Worm (Caenorhabditis elegans): ENCODE results near the gene arrd-14.
A peak's percentile ranks its signal among the peaks of the same experiment; 100 is the strongest.

Gene arrd-14

ce11 chrII:13788813-13789212 lies 36.7 kb downstream of the arrd-14 start:
- TF ChIP-seq ahr-1 (tag; optimal IDR thresholded peaks at IDR 0.05) (no peak), npax-4 (tag; optimal IDR thresholded peaks at IDR 0.05) (no peak), C08G9.2 (tag; optimal IDR thresholded peaks at IDR 0.05) (no peak), hlh-8 (tag; optimal IDR thresholded peaks at IDR 0.05) (peak; percentile 40)

ce11 chrII:13789714-13790113 lies 37.6 kb downstream of the arrd-14 start:
- TF ChIP-seq pax-1 (tag; optimal IDR thresholded peaks at IDR 0.05) (no peak), nhr-11 (tag; optimal IDR thresholded peaks at IDR 0.05) (no peak), ceh-18 (tag; optimal IDR thresholded peaks at IDR 0.05) (peak; percentile 37), ceh-2 (tag; optimal IDR thresholded peaks at IDR 0.05) (no peak)

- TF ChIP-seq ceh-6 (GFP tag; optimal IDR thresholded peaks at IDR 0.05) = peak; percentile 9
Measured at ce11 chrII:13790701-13791100, 38.6 kb downstream of the arrd-14 start.

ce11 chrII:13791570-13792279 lies 39.6 kb downstream of the arrd-14 start, which contains the start of gene ZK131.11:
Gene ZK131.11 (plus strand): TSS chrII:13792229.
- TF ChIP-seq ceh-22 (tag; optimal IDR thresholded peaks at IDR 0.05) (no peak), C08G9.2 (tag; optimal IDR thresholded peaks at IDR 0.05) (no peak), ceh-9 (tag; optimal IDR thresholded peaks at IDR 0.05) (no peak)

ce11 chrII:13795160-13795559 lies 43.0 kb downstream of the arrd-14 start:
- no peak for TF ChIP-seq C38D4.7 (GFP tag; optimal IDR thresholded peaks at IDR 0.05)
- no peak for TF ChIP-seq sdc-2 (tag; optimal IDR thresholded peaks at IDR 0.05)
- TF ChIP-seq fkh-10 (GFP tag; optimal IDR thresholded peaks at IDR 0.05) = no peak
- TF ChIP-seq unc-86 (tag; optimal IDR thresholded peaks at IDR 0.05) = no peak
- no peak for TF ChIP-seq pax-1 (tag; optimal IDR thresholded peaks at IDR 0.05)
- TF ChIP-seq npax-4 (tag; optimal IDR thresholded peaks at IDR 0.05) = no peak
- TF ChIP-seq ceh-14 (tag; optimal IDR thresholded peaks at IDR 0.05) = no peak
- TF ChIP-seq hlh-30 (tag; optimal IDR thresholded peaks at IDR 0.05; ENCODE audit: insufficient read depth) = no peak
- no peak for TF ChIP-seq ama-1 (optimal IDR thresholded peaks at IDR 0.05)
- TF ChIP-seq K02D7.2 (tag; optimal IDR thresholded peaks at IDR 0.05) = no peak
- no peak for TF ChIP-seq ceh-34 (tag; optimal IDR thresholded peaks at IDR 0.05)

ce11 chrII:13796312-13796711 lies 44.2 kb downstream of the arrd-14 start:
- TF ChIP-seq fkh-6 (tag; optimal IDR thresholded peaks at IDR 0.05) = no peak
- TF ChIP-seq unc-55 (GFP tag; optimal IDR thresholded peaks at IDR 0.05) = no peak
- no peak for TF ChIP-seq hlh-6 (tag; optimal IDR thresholded peaks at IDR 0.05)
- TF ChIP-seq unc-86 (tag; optimal IDR thresholded peaks at IDR 0.05) = no peak
- TF ChIP-seq rnt-1 (tag; optimal IDR thresholded peaks at IDR 0.05) = no peak
- peak; percentile 94 for TF ChIP-seq dve-1 (tag; optimal IDR thresholded peaks at IDR 0.05)
